Fruit fly (Drosophila melanogaster) Kc167 (cell line): ENCODE measurements around the gene slif.

Experiments used
- Myc ChIP-seq: fragments of >200 bp; optimal IDR thresholded peaks from 2 replicates; lab custom pipeline; 2017; ENCODE audit warnings: missing external identifiers
- Sin3A ChIP-seq: fragments of >200 bp; optimal IDR thresholded peaks from 2 replicates; lab custom pipeline; 2018; ENCODE audit warnings: missing external identifiers
- h ChIP-seq: fragments of >200 bp; optimal IDR thresholded peaks from 3 replicates; lab custom pipeline; 2018; ENCODE audit warnings: missing external identifiers
- insv ChIP-seq: fragments of >200 bp; optimal IDR thresholded peaks from 3 replicates; lab custom pipeline; 2018; ENCODE audit warnings: missing external identifiers
- psq ChIP-seq: fragments of >200 bp; optimal IDR thresholded peaks from 2 replicates; lab custom pipeline; 2017; ENCODE audit warnings: missing external identifiers
- ttk ChIP-seq: sonication (Bioruptor generic); optimal IDR thresholded peaks from 2 replicates; lab custom pipeline; 2017; ENCODE audit warnings: missing external identifiers

The slif gene

DNA sequence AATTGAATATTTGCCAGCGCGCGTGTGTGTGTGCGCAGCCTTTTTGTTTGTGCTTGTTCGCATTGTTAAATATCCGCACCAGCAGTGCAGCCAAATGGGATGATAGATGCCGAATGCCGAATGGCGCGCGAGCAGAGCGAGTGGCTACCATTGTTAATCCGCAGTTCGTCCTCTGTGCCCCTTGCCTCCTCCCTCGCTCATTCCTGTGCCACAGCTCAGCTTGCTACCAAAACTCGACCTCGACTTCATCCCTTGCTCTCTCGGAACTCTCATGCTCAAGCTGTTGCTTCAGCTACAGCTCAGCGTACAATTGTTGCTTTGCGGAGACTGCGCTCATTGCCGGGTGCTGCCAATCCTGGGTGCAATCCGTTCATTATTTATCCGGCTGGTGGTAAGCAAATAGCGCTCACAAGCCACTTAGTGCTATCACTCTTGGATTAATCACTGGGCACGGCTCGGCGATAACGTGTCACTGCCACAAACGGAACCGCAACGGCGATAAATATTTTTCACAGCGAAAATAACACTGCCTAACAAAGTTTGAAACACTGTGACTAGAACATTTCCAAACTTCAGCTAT lies 28.6 kb downstream of the slif start:
- TF ChIP-seq ttk (lab: Kevin White, UChicago) (no peak), Myc (lab: Kevin White, UChicago) (no peak), insv (lab: Kevin White, UChicago) (no peak), Sin3A (no peak), psq (lab: Kevin White, UChicago) (no peak), h (lab: Kevin White, UChicago) (no peak)

DNA sequence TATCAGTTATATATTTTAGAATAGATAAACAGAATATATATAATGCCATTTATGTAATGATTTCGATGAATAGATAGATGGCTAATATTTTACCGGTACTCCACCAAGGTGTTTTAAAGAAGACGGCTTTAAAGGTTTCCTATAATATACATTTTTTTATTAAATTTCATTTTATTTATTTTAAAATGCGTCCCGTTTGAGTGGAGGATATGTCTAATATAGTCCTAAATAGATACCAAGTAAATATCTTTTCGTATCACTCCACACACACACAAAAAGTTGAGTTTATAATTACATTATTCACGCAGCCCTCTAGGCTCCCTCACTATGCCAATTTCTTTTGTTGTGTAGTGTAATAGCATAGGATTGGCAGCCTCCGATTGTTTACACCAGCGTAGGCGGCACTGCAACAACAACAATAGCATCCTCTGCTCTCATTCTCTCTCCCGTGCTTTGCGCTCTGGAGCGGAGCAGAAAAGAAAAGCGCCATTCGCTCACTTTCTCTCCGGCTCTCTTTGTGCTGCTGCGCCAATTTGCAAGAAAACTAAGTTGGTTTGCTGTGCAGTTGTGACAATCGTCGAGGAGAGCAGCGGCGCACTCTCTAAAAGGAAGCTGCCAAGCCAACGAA lies 29.2 kb downstream of the slif start, which contains the start of gene CG12768:
Gene CG12768, plus strand, starts transcription at position 578 of the 628 bp plus-strand sequence.
- TF ChIP-seq ttk (lab: Kevin White, UChicago): no peak
- TF ChIP-seq insv (lab: Kevin White, UChicago): no peak
- no peak for TF ChIP-seq Myc (lab: Kevin White, UChicago)
- TF ChIP-seq h (lab: Kevin White, UChicago): no peak
- no peak for TF ChIP-seq psq (lab: Kevin White, UChicago)
- no peak for TF ChIP-seq Sin3A

DNA sequence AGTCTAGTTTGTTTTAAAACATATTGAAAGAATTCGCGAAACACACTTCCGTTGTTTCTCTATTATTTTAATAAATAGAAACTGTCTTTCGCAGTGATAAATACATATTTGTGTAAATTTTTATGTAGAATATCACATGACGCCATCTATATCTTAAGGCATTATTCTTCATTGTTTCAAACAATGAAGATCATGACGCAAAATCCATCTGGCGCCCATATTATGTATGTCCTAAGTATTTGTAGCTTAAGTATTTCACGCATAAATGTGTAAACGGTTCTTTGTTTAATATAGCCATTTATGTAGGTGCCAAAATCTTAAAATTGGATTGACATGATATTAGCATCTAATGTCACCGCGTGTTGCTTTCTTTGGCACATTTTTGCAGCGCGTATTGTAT lies 59.4 kb downstream of the slif start:
- TF ChIP-seq h (lab: Kevin White, UChicago) (no peak), Sin3A (no peak), ttk (lab: Kevin White, UChicago) (no peak), insv (lab: Kevin White, UChicago) (no peak), psq (lab: Kevin White, UChicago) (no peak), Myc (lab: Kevin White, UChicago) (no peak)
